Worm (Caenorhabditis elegans) whole organism, L1 larva: ENCODE measurements around the gene C27H5.2.

Experiments used
- ama-1 ChIP-seq: fragments of 150-350 bp; optimal IDR thresholded peaks from 2 replicates; lab custom pipeline; 2014
- dsc-1 ChIP-seq: sonication (generic microtip); optimal IDR thresholded peaks from 2 replicates; lab custom pipeline; 2016; ENCODE audit warnings: mild to moderate bottlenecking, missing genetic modification characterization, missing compliant biosample characterization
- fkh-10 ChIP-seq: sonication (generic microtip); optimal IDR thresholded peaks from 2 replicates; lab custom pipeline; 2017; ENCODE audit warnings: missing biosample characterization, missing genetic modification reagents, missing genetic modification characterization
- lsy-2 ChIP-seq, 2 experiments: fragments of 150-350 bp; optimal IDR thresholded peaks; 2 replicates each; lab custom pipeline; 2014; ENCODE audit warnings: missing biosample characterization in 2 of 2, missing genetic modification characterization in 2 of 2
- mep-1 ChIP-seq: fragments of 150-350 bp; optimal IDR thresholded peaks from 2 replicates; lab custom pipeline; 2014; ENCODE audit warnings: missing biosample characterization, missing genetic modification characterization
- nhr-237 ChIP-seq: fragments of 150-350 bp; optimal IDR thresholded peaks from 2 replicates; lab custom pipeline; 2014; ENCODE audit warnings: missing biosample characterization, missing genetic modification characterization
- skn-1 ChIP-seq: fragments of 150-350 bp; optimal IDR thresholded peaks from 2 replicates; lab custom pipeline; 2014; ENCODE audit warnings: missing biosample characterization, missing genetic modification characterization
- zag-1 ChIP-seq: fragments of 150-350 bp; optimal IDR thresholded peaks from 2 replicates; lab custom pipeline; 2014; ENCODE audit warnings: missing biosample characterization, missing genetic modification characterization
- ztf-11 ChIP-seq, 2 experiments: sonication (generic microtip); optimal IDR thresholded peaks; 2 replicates each; lab custom pipeline; 2016 to 2017; ENCODE audit warnings: missing genetic modification characterization in 2 of 2, missing biosample characterization in 1 of 2, missing compliant biosample characterization in 1 of 2

- TF ChIP-seq ama-1 (lab: Kevin White, UChicago) (no peak), zag-1 (no peak), mep-1 (tag; lab: Kevin White, UChicago) (no peak), fkh-10 (peak; percentile 59), nhr-237 (tag; lab: Kevin White, UChicago) (no peak), lsy-2 (tag; optimal IDR thresholded peaks at IDR 0.05; lab: Kevin White, UChicago) (no peak), ztf-11 (tag; optimal IDR thresholded peaks at IDR 0.05; lab: Kevin White, UChicago) (no peak), skn-1 (tag; lab: Kevin White, UChicago) (no peak), dsc-1 (tag; lab: Kevin White, UChicago) (no peak)
These were observed 20.7 kb downstream of the C27H5.2 start for ce11 chrII:7176108-7176507.
